Fruit fly (Drosophila melanogaster) whole organism, adult: Measurements from ENCODE around the gene Syx1A.

Experiments used
- CG11617 ChIP-seq: fragments of 200-800 bp; sonication (Bioruptor generic); optimal IDR thresholded peaks from 2 replicates; lab custom pipeline; 2017; ENCODE audit warnings: mild to moderate bottlenecking, missing biosample characterization, missing genetic modification reagents, missing genetic modification characterization
- CG12768 ChIP-seq: fragments of 200-800 bp; sonication (Bioruptor generic); optimal IDR thresholded peaks from 2 replicates; lab custom pipeline; 2017; ENCODE audit warnings: missing biosample characterization, missing genetic modification characterization, mild to moderate bottlenecking, moderate library complexity, missing genetic modification reagents
- CG14711 ChIP-seq: fragments of 200-800 bp; sonication (Bioruptor generic); optimal IDR thresholded peaks from 2 replicates; lab custom pipeline; 2018; ENCODE audit warnings: missing biosample characterization, mild to moderate bottlenecking, missing genetic modification characterization, moderate library complexity
- CG1620 ChIP-seq: fragments of 200-800 bp; sonication (Bioruptor generic); optimal IDR thresholded peaks from 2 replicates; lab custom pipeline; 2016; ENCODE audit warnings: missing biosample characterization, missing genetic modification characterization
- CG33017 ChIP-seq: fragments of 200-800 bp; sonication (Bioruptor generic); optimal IDR thresholded peaks from 2 replicates; lab custom pipeline; 2018; ENCODE audit warnings: missing biosample characterization, mild to moderate bottlenecking, missing genetic modification characterization, moderate library complexity
- CG5204 ChIP-seq: fragments of 200-800 bp; sonication (Bioruptor generic); optimal IDR thresholded peaks from 2 replicates; lab custom pipeline; 2016; ENCODE audit warnings: missing biosample characterization, missing genetic modification characterization
- CG7045 ChIP-seq: fragments of 200-800 bp; sonication (Bioruptor generic); optimal IDR thresholded peaks from 2 replicates; lab custom pipeline; 2017; ENCODE audit warnings: missing biosample characterization, mild to moderate bottlenecking, missing genetic modification characterization
- CG7101 ChIP-seq: fragments of 200-800 bp; sonication (Bioruptor generic); optimal IDR thresholded peaks from 2 replicates; lab custom pipeline; 2018; ENCODE audit warnings: missing biosample characterization, mild to moderate bottlenecking, missing genetic modification characterization, moderate library complexity
- Clk ChIP-seq: fragments of 200-800 bp; sonication (Bioruptor generic); optimal IDR thresholded peaks from 2 replicates; lab custom pipeline; 2017; ENCODE audit warnings: missing biosample characterization, missing genetic modification characterization
- Crg-1 ChIP-seq: fragments of 200-800 bp; sonication (Bioruptor generic); optimal IDR thresholded peaks from 2 replicates; lab custom pipeline; 2016; ENCODE audit warnings: missing biosample characterization, missing genetic modification characterization
- Hr96 ChIP-seq: fragments of 200-800 bp; sonication (Bioruptor generic); optimal IDR thresholded peaks from 2 replicates; lab custom pipeline; 2016; ENCODE audit warnings: missing biosample characterization, missing genetic modification characterization
- Mnt ChIP-seq: fragments of 200-800 bp; sonication (Bioruptor generic); optimal IDR thresholded peaks from 2 replicates; lab custom pipeline; 2016; ENCODE audit warnings: missing biosample characterization, mild to moderate bottlenecking, missing genetic modification characterization
- bab1 ChIP-seq: fragments of 200-800 bp; sonication (Bioruptor generic); optimal IDR thresholded peaks from 3 replicates; lab custom pipeline; 2019; ENCODE audit warnings: missing biosample characterization, mild to moderate bottlenecking, missing genetic modification characterization, moderate library complexity
- cic ChIP-seq: fragments of 200-800 bp; sonication (Bioruptor generic); optimal IDR thresholded peaks from 2 replicates; lab custom pipeline; 2017; ENCODE audit warnings: missing biosample characterization, mild to moderate bottlenecking, missing genetic modification characterization, moderate library complexity
- cnc ChIP-seq, 2 experiments: fragments of >200 bp; optimal IDR thresholded peaks; 2 replicates each; lab custom pipeline; 2017
- kay ChIP-seq: fragments of 200-800 bp; sonication (Bioruptor generic); peaks from one replicate; lab custom pipeline; 2016; ENCODE audit warnings: missing biosample characterization, missing genetic modification characterization, borderline replicate concordance
- ovo ChIP-seq: fragments of 200-800 bp; sonication (Bioruptor generic); optimal IDR thresholded peaks from 2 replicates; lab custom pipeline; 2016; ENCODE audit warnings: missing biosample characterization, missing genetic modification characterization
- pad ChIP-seq: fragments of 200-800 bp; sonication (Bioruptor generic); optimal IDR thresholded peaks from 3 replicates; lab custom pipeline; 2017; ENCODE audit warnings: missing biosample characterization, missing genetic modification characterization, mild to moderate bottlenecking, moderate library complexity, missing genetic modification reagents
- tj ChIP-seq: fragments of 200-800 bp; sonication (Bioruptor generic); optimal IDR thresholded peaks from 3 replicates; lab custom pipeline; 2017; ENCODE audit warnings: missing biosample characterization, mild to moderate bottlenecking, missing genetic modification characterization, moderate library complexity
- toe ChIP-seq: fragments of 200-800 bp; sonication (Bioruptor generic); optimal IDR thresholded peaks from 2 replicates; lab custom pipeline; 2016; ENCODE audit warnings: missing biosample characterization, missing genetic modification characterization

The Syx1A gene

DNA sequence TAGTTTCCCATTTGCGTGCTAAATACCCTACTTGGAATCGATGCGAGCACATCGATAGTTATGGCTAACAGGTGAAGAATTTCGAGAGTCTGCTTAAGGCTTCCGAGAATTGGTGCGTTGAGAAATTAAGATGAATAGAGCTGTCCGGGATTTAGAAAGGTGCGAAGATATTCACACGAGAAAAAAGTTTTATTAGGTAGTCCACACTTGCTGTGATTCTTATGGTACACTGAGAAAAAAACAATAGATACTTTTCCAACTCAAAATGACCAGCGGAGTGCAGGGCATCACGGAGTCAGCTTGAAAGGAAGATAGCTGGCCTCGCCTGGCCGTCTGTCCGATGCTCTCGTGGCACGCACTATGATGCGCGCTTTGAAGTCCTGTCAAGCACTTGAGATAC lies 39.0 kb upstream of the Syx1A start:
- TF ChIP-seq cic (GFP tag; lab: Kevin White, UChicago) (no peak), Mnt (GFP tag; lab: Kevin White, UChicago) (no peak), CG7101 (tag; lab: Kevin White, UChicago) (no peak), bab1 (GFP tag; lab: Kevin White, UChicago) (no peak), CG5204 (GFP tag; lab: Kevin White, UChicago) (no peak), ovo (GFP tag; lab: Kevin White, UChicago) (no peak), CG14711 (no peak)

DNA sequence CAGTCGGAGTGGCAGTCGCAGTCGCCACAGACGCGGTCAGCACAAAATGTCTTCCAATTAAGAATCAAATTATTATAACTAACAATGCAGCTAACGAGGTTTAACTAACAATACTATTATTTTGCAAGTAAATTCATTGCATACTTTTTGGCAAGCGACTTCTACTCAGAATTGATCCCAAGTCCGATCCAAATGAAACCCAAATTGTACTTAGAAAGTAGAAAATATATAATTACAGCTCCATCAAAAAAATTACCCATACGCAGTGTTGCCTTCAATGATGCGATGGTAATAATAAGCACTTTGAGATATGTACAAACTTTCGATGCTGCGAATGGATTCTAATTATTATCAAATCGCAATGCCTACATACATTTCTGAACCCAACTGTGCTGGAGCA lies 38.2 kb upstream of the Syx1A start:
- TF ChIP-seq CG1620 (GFP tag; lab: Kevin White, UChicago) (no peak), kay (GFP tag; lab: Kevin White, UChicago) (no peak), Mnt (GFP tag; lab: Kevin White, UChicago) (no peak), tj (no peak), toe (GFP tag; lab: Kevin White, UChicago) (no peak)

DNA sequence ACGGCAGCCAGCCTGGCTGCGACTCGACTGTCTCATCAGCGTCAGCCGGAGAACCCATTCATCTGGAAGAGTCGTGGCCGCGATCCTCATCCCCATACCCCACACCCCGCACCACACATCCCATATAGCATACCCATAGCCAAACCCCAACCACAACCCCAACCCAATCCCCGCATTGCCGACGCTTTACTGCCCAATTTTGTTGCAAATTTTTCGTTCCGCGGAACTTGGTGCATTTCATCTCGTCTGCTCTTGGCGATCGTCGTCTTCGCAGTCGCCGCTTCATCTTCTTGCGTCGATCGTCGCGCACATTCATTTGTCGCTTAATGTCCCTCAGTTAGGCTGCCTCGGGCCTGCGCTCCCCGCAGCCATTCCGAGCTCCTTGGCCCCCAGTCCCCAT lies 37.8 kb upstream of the Syx1A start:
- TF ChIP-seq bab1 (GFP tag; lab: Kevin White, UChicago) (no peak), tj (no peak), CG14711 (no peak), CG1620 (GFP tag; lab: Kevin White, UChicago) (no peak), Clk (GFP tag; lab: Kevin White, UChicago) (no peak), CG33017 (tag; lab: Kevin White, UChicago) (no peak), cic (GFP tag; lab: Kevin White, UChicago) (no peak), toe (GFP tag; lab: Kevin White, UChicago) (no peak), cnc (optimal IDR thresholded peaks at IDR 0.05; lab: Kevin White, UChicago) (no peak), CG7101 (tag; lab: Kevin White, UChicago) (no peak), CG7045 (no peak), pad (GFP tag; lab: Kevin White, UChicago) (no peak), ovo (GFP tag; lab: Kevin White, UChicago) (no peak), CG5204 (GFP tag; lab: Kevin White, UChicago) (no peak), kay (GFP tag; lab: Kevin White, UChicago) (no peak), CG11617 (no peak), CG12768 (no peak), Hr96 (no peak), Crg-1 (no peak)

DNA sequence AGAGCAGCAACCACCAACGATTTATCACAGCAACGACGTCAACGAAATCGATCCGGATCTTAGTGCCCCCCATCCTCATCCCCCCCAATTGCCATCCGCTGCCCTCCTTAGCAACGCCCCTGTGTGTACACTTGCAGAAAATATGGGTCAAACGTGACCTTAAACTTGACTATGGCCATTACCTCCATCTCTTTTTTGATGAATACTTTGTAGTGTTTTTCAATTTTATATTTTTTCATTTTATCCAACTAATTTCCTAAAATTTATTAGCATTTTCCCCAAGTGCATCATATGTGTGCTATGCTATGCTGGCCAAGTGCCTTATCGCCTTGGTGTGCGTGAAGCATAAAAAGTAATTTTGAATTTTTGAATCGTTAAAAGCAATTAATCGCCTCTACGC lies 37.4 kb upstream of the Syx1A start:
- TF ChIP-seq CG14711 (no peak), cnc (optimal IDR thresholded peaks at IDR 0.05; lab: Kevin White, UChicago) (no peak), CG12768 (no peak), Hr96 (no peak), Clk (GFP tag; lab: Kevin White, UChicago) (no peak), CG7101 (tag; lab: Kevin White, UChicago) (no peak), CG7045 (no peak), CG5204 (GFP tag; lab: Kevin White, UChicago) (no peak), Mnt (GFP tag; lab: Kevin White, UChicago) (no peak), CG11617 (no peak), tj (no peak), Crg-1 (no peak)

DNA sequence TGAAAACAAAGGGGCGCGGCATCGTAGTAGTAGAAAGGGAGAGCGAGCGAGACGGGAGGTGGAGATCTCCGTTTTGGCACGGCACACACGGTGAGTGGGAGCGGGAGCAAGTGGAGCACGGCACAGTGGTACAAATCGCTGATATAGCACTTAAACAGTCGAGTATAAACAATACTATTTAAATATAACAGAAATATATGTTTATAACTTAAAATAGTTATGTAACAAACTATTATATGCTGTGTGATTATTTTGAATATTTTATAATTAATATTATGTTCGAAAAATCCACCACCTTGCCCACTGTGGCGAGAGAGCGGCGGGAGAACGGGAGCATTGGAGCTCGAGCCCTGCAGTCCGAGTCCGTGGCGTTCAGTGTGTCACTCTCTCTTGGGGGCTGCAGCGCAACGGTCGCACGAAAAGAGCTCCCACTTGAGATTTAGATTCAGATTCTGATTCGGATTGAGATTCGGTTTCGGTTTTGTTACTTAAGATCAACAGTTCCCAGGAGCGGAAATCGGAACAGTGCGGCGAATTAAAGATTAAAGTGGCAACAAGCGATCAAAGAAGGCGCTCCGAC lies 35.5 kb upstream of the Syx1A start, which contains the start of gene Kal1:
Gene Kal1 (plus strand): TSS at position 383 of the 580 bp plus-strand sequence.
- peak; percentile 88 for TF ChIP-seq CG14711
- TF ChIP-seq cnc (optimal IDR thresholded peaks at IDR 0.05; lab: Kevin White, UChicago) = no peak
- TF ChIP-seq CG7045 = peak; percentile 67
- peak; percentile 93 for TF ChIP-seq CG7101 (tag; lab: Kevin White, UChicago)
- peak; percentile 97 for TF ChIP-seq bab1 (GFP tag; lab: Kevin White, UChicago)
- no peak for TF ChIP-seq CG5204 (GFP tag; lab: Kevin White, UChicago)
- peak; percentile 86 for TF ChIP-seq CG12768
- peak; percentile 88 for TF ChIP-seq tj
- peak; percentile 23 for TF ChIP-seq ovo (GFP tag; lab: Kevin White, UChicago)
- TF ChIP-seq CG1620 (GFP tag; lab: Kevin White, UChicago) = peak; percentile 45
- peak; percentile 18 for TF ChIP-seq kay (GFP tag; lab: Kevin White, UChicago)
- TF ChIP-seq Clk (GFP tag; lab: Kevin White, UChicago) = peak; percentile 51
- TF ChIP-seq pad (GFP tag; lab: Kevin White, UChicago) = peak; percentile 85
- TF ChIP-seq toe (GFP tag; lab: Kevin White, UChicago) = peak; percentile 24
- TF ChIP-seq Hr96 = peak; percentile 45
- TF ChIP-seq Crg-1 = peak; percentile 67
- peak; percentile 43 for TF ChIP-seq cic (GFP tag; lab: Kevin White, UChicago)
- peak; percentile 92 for TF ChIP-seq CG11617
- TF ChIP-seq CG33017 (tag; lab: Kevin White, UChicago) = peak; percentile 92
- peak; percentile 56 for TF ChIP-seq Mnt (GFP tag; lab: Kevin White, UChicago)

DNA sequence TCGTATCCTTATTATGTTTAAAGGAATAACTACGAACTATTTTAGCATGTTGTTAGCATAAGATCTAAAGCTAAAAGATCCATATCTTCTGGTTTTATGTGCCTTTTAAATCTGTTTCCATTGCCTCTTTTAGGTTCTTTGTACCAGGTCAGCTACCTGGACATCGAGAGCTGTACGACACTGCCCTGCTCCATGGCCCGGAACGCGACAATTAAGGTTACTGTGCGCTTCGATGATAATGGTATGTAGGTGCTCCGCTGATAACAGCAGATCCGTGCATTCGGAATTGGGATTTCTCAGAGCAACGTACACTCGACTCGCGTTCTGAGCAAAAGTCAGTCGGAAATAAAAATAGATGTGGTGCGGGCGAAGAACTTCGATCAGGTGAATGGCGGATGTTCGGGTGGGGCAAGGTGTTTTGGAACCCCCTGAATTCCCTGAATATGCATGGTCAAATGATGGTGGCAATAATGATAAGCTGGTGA lies 34.1 kb upstream of the Syx1A start:
- no peak for TF ChIP-seq CG12768
